Worm (Caenorhabditis elegans) whole organism, midembryonic: ENCODE measurements around the gene F25E5.9.

ENCODE experiments used
- T22C8.4 ChIP-seq: fragments of 200-800 bp; sonication (Bioruptor generic); IDR thresholded peaks from 2 replicates; pipeline ENCODE4 v1.3.6; 2022; ENCODE audit warnings: missing genetic modification characterization, missing compliant biosample characterization
- cog-1 ChIP-seq: sonication (generic microtip); optimal IDR thresholded peaks from 2 replicates; lab custom pipeline; 2016; ENCODE audit warnings: missing genetic modification characterization, missing compliant biosample characterization
- flt-1 ChIP-seq: fragments of 200-800 bp; sonication (Bioruptor generic); IDR thresholded peaks from 2 replicates; pipeline ENCODE4 v1.3.6; 2022; ENCODE audit warnings: missing genetic modification characterization, missing compliant biosample characterization
- klf-2 ChIP-seq: fragments of 200-800 bp; sonication (Bioruptor generic); conservative IDR thresholded peaks from 2 replicates; pipeline ENCODE4 v1.3.6; 2022; ENCODE audit warnings: missing genetic modification reagents, missing genetic modification characterization, missing compliant biosample characterization
- med-1 ChIP-seq: sonication (generic microtip); optimal IDR thresholded peaks from 2 replicates; lab custom pipeline; 2017; ENCODE audit warnings: missing genetic modification characterization, mild to moderate bottlenecking, missing compliant biosample characterization, antibody characterized with exemption, missing genetic modification reagents; ENCODE audit not compliant: insufficient read depth
- ref-1 ChIP-seq: fragments of 200-800 bp; sonication (Bioruptor generic); conservative IDR thresholded peaks from 2 replicates; pipeline ENCODE4 v1.3.6; 2022; ENCODE audit warnings: missing genetic modification reagents, missing genetic modification characterization, missing compliant biosample characterization
- tab-1 ChIP-seq: fragments of 200-800 bp; sonication (Bioruptor generic); IDR thresholded peaks from 2 replicates; pipeline ENCODE4 v1.3.6; 2022; ENCODE audit warnings: missing genetic modification characterization, missing compliant biosample characterization
- ztf-23 ChIP-seq: fragments of 200-800 bp; sonication (Bioruptor generic); IDR thresholded peaks from 2 replicates; pipeline ENCODE4 v1.3.6; 2022; ENCODE audit warnings: missing genetic modification reagents, missing genetic modification characterization, missing compliant biosample characterization
- ztf-29 ChIP-seq: fragments of 200-800 bp; sonication (Bioruptor generic); IDR thresholded peaks from 2 replicates; pipeline ENCODE4 v1.3.6; 2022; ENCODE audit warnings: missing genetic modification reagents, missing genetic modification characterization, missing compliant biosample characterization

Gene F25E5.9

ce11 chrV:7460898-7461297, 23.2 kb upstream of the F25E5.9 start, which contains the start of gene srh-92:
TSS of gene srh-92 (minus strand) at chrV:7460998.
- TF ChIP-seq ztf-23 (GFP tag; lab: Robert Waterston, UW), result no peak
- TF ChIP-seq ref-1 (GFP tag; lab: Robert Waterston, UW), result no peak
- no peak for TF ChIP-seq ztf-29
- no peak for TF ChIP-seq klf-2
- TF ChIP-seq med-1, result no peak
- TF ChIP-seq cog-1 (tag; lab: Kevin White, UChicago), result no peak
- no peak for TF ChIP-seq tab-1
- no peak for TF ChIP-seq flt-1 (GFP tag; lab: Robert Waterston, UW)
- no peak for TF ChIP-seq T22C8.4 (GFP tag; lab: Robert Waterston, UW)

ce11 chrV:7455008-7455407, 17.3 kb upstream of the F25E5.9 start, which contains the start of gene F25E5.2:
TSS of gene F25E5.2 (plus strand) at chrV:7455308.
- no peak for TF ChIP-seq tab-1
- no peak for TF ChIP-seq med-1
- no peak for TF ChIP-seq klf-2
- no peak for TF ChIP-seq ztf-29
- TF ChIP-seq flt-1 (GFP tag; lab: Robert Waterston, UW), result no peak
- no peak for TF ChIP-seq ref-1 (GFP tag; lab: Robert Waterston, UW)
- TF ChIP-seq ztf-23 (GFP tag; lab: Robert Waterston, UW), result no peak
- no peak for TF ChIP-seq cog-1 (tag; lab: Kevin White, UChicago)
- TF ChIP-seq T22C8.4 (GFP tag; lab: Robert Waterston, UW), result no peak

ce11 chrV:7454236-7454635, 16.5 kb upstream of the F25E5.9 start, which contains the start of gene try-8:
TSS of gene try-8 (minus strand) at chrV:7454336.
- no peak for TF ChIP-seq ztf-29
- TF ChIP-seq flt-1 (GFP tag; lab: Robert Waterston, UW), result no peak
- no peak for TF ChIP-seq T22C8.4 (GFP tag; lab: Robert Waterston, UW)
- TF ChIP-seq ref-1 (GFP tag; lab: Robert Waterston, UW), result no peak
- no peak for TF ChIP-seq tab-1
- TF ChIP-seq med-1, result no peak
- TF ChIP-seq ztf-23 (GFP tag; lab: Robert Waterston, UW), result no peak
- no peak for TF ChIP-seq klf-2
- TF ChIP-seq cog-1 (tag; lab: Kevin White, UChicago), result no peak

ce11 chrV:7451421-7451820, 13.7 kb upstream of the F25E5.9 start, which contains the start of gene try-11:
TSS of gene try-11 (plus strand) at chrV:7451721.
- no peak for TF ChIP-seq ref-1 (GFP tag; lab: Robert Waterston, UW)
- no peak for TF ChIP-seq flt-1 (GFP tag; lab: Robert Waterston, UW)
- TF ChIP-seq med-1, result no peak
- no peak for TF ChIP-seq T22C8.4 (GFP tag; lab: Robert Waterston, UW)
- TF ChIP-seq tab-1, result no peak
- no peak for TF ChIP-seq klf-2
- no peak for TF ChIP-seq ztf-29
- TF ChIP-seq cog-1 (tag; lab: Kevin White, UChicago), result no peak
- TF ChIP-seq ztf-23 (GFP tag; lab: Robert Waterston, UW), result no peak

ce11 chrV:7449303-7449827, 11.6 kb upstream of the F25E5.9 start, which contains the start of gene try-12:
TSS of gene try-12 (plus strand) at chrV:7449353.
- no peak for TF ChIP-seq ztf-29
- no peak for TF ChIP-seq tab-1
- TF ChIP-seq T22C8.4 (GFP tag; lab: Robert Waterston, UW), result no peak
- TF ChIP-seq cog-1 (tag; lab: Kevin White, UChicago), result no peak
- TF ChIP-seq klf-2, result no peak
- no peak for TF ChIP-seq flt-1 (GFP tag; lab: Robert Waterston, UW)
- no peak for TF ChIP-seq med-1
- TF ChIP-seq ref-1 (GFP tag; lab: Robert Waterston, UW), result no peak
- no peak for TF ChIP-seq ztf-23 (GFP tag; lab: Robert Waterston, UW)

ce11 chrV:7446965-7447364, 9.2 kb upstream of the F25E5.9 start, which contains the start of gene F25E5.5:
TSS of gene F25E5.5 (plus strand) at chrV:7447265.
- TF ChIP-seq tab-1 (no peak), med-1 (no peak), T22C8.4 (GFP tag; lab: Robert Waterston, UW) (no peak), ref-1 (GFP tag; lab: Robert Waterston, UW) (no peak), cog-1 (tag; lab: Kevin White, UChicago) (no peak), klf-2 (no peak), ztf-23 (GFP tag; lab: Robert Waterston, UW) (no peak), flt-1 (GFP tag; lab: Robert Waterston, UW) (no peak), ztf-29 (no peak)

- 0 out of 2 replicates have a peak, but pooled peaks have one; percentile 40 for TF ChIP-seq tab-1
Observed at ce11 chrV:7444331-7444730, 6.6 kb upstream of the F25E5.9 start, which contains the start of gene nhr-141. TSS of gene nhr-141 (plus strand) at chrV:7444661.

ce11 chrV:7443480-7443879, 5.8 kb upstream of the F25E5.9 start:
- TF ChIP-seq flt-1 (GFP tag; lab: Robert Waterston, UW) (0 out of 2 replicates have a peak, but pooled peaks have one; percentile 27), ref-1 (GFP tag; lab: Robert Waterston, UW) (peak; percentile 46; the same call in 1 of the 2 replicates), ztf-29 (peak; percentile 39; the same call in 1 of the 2 replicates), ztf-23 (GFP tag; lab: Robert Waterston, UW) (peak; percentile 79; the same call in 1 of the 2 replicates), klf-2 (peak; percentile 79)

- TF ChIP-seq ztf-29, result no peak
- no peak for TF ChIP-seq T22C8.4 (GFP tag; lab: Robert Waterston, UW)
- TF ChIP-seq ref-1 (GFP tag; lab: Robert Waterston, UW), result no peak
- no peak for TF ChIP-seq klf-2
- TF ChIP-seq flt-1 (GFP tag; lab: Robert Waterston, UW), result no peak
- TF ChIP-seq med-1, result no peak
- TF ChIP-seq ztf-23 (GFP tag; lab: Robert Waterston, UW), result no peak
- TF ChIP-seq cog-1 (tag; lab: Kevin White, UChicago), result no peak
- no peak for TF ChIP-seq tab-1
Observed at ce11 chrV:7439807-7440206, 2.1 kb upstream of the F25E5.9 start, which contains the start of gene try-13. TSS of gene try-13 (plus strand) at chrV:7440107.

- TF ChIP-seq med-1, result no peak
- no peak for TF ChIP-seq cog-1 (tag; lab: Kevin White, UChicago)
- no peak for TF ChIP-seq flt-1 (GFP tag; lab: Robert Waterston, UW)
- TF ChIP-seq ztf-23 (GFP tag; lab: Robert Waterston, UW), result no peak
- TF ChIP-seq klf-2, result no peak
- no peak for TF ChIP-seq ztf-29
- TF ChIP-seq ref-1 (GFP tag; lab: Robert Waterston, UW), result no peak
- no peak for TF ChIP-seq tab-1
- no peak for TF ChIP-seq T22C8.4 (GFP tag; lab: Robert Waterston, UW)
Observed at ce11 chrV:7437985-7438384, 266 bp upstream of the F25E5.9 start, which contains the start of gene F25E5.16. TSS of gene F25E5.16 (plus strand) at chrV:7438285.
